Fruit fly (Drosophila melanogaster) whole organism, wandering third instar larva: ENCODE results near the gene Nuf2.

Experiments
- Dfd ChIP-seq: fragments of >200 bp; optimal IDR thresholded peaks from 2 replicates; lab custom pipeline; 2017; ENCODE audit warnings: missing biosample characterization, missing genetic modification characterization
- GATAd ChIP-seq: sonication (Bioruptor generic); optimal IDR thresholded peaks from 2 replicates; lab custom pipeline; 2016; ENCODE audit warnings: missing biosample characterization, missing genetic modification characterization
- HLH106 ChIP-seq: fragments of 200-800 bp; optimal IDR thresholded peaks from 3 replicates; lab custom pipeline; 2019; ENCODE audit warnings: missing biosample characterization, mild to moderate bottlenecking, missing genetic modification characterization, moderate library complexity
- Myc ChIP-seq: fragments of >200 bp; optimal IDR thresholded peaks from 2 replicates; lab custom pipeline; 2017
- brk ChIP-seq: fragments of 200-800 bp; sonication (Bioruptor generic); optimal IDR thresholded peaks from 2 replicates; lab custom pipeline; 2016; ENCODE audit warnings: missing biosample characterization, mild to moderate bottlenecking, missing genetic modification characterization
- fru ChIP-seq: fragments of 200-800 bp; sonication (Bioruptor generic); optimal IDR thresholded peaks from 3 replicates; lab custom pipeline; 2016; ENCODE audit warnings: missing biosample characterization, mild to moderate bottlenecking, missing genetic modification characterization
- jim ChIP-seq: fragments of 175-275, 200-325 bp; sonication (Bioruptor generic); optimal IDR thresholded peaks from 2 replicates; lab custom pipeline; 2016; ENCODE audit warnings: missing biosample characterization, mild to moderate bottlenecking, missing genetic modification characterization
- pan ChIP-seq: fragments of >200 bp; optimal IDR thresholded peaks from 2 replicates; lab custom pipeline; 2017
- psq ChIP-seq: fragments of 200-800 bp; sonication (Bioruptor generic); optimal IDR thresholded peaks from 3 replicates; lab custom pipeline; 2017; ENCODE audit warnings: missing biosample characterization, mild to moderate bottlenecking, missing genetic modification characterization, moderate library complexity
- tai ChIP-seq: sonication (Bioruptor generic); optimal IDR thresholded peaks from 2 replicates; lab custom pipeline; 2016; ENCODE audit warnings: missing biosample characterization, missing genetic modification characterization
- usp ChIP-seq: fragments of >200 bp; optimal IDR thresholded peaks from 2 replicates; lab custom pipeline; 2017; ENCODE audit warnings: missing biosample characterization, missing genetic modification characterization

DNA sequence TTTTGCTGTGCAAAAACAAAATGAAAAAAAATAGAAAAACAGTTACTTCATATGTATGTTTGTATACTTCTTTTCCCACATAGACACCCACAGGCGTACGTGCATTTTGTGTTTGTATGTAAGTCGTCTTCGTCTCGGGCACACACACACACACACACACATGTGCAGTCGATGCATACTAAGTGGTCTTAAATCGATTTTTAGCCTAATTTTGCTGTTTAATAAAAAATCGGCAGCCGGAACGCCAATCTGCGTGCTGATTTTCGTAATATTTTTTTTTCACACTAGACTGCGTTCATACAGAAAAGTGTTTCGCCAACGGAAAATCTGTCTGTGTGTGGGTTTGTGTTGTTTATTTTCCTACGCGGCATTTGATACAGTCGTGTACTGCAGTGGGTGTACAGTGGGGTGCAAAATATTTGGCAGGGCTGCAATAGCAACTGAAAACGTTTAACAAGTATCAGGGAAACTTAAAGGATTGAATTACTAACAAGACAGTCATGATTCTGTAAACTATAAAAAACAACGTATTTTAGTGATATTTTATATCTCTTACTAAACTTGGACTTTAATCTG lies 32.4 kb downstream of the Nuf2 start:
- TF ChIP-seq psq (GFP tag; lab: Kevin White, UChicago) (peak; percentile 47), fru (GFP tag; lab: Kevin White, UChicago) (peak; percentile 54), Dfd (GFP tag; lab: Kevin White, UChicago) (peak; percentile 57), GATAd (GFP tag; lab: Kevin White, UChicago) (no peak), HLH106 (tag; lab: Kevin White, UChicago) (no peak), Myc (lab: Kevin White, UChicago) (no peak), usp (GFP tag; lab: Kevin White, UChicago) (no peak), tai (GFP tag; lab: Kevin White, UChicago) (no peak), jim (GFP tag; lab: Kevin White, UChicago) (peak; percentile 79), pan (lab: Kevin White, UChicago) (no peak), brk (no peak)
